Worm (Caenorhabditis elegans): ENCODE data around the gene yif-1.

Gene yif-1

ce11 chrV:10012639-10013038 lies 42.1 kb downstream of the yif-1 start:
- TF ChIP-seq pag-3 (tag; optimal IDR thresholded peaks at IDR 0.05; ENCODE audit: borderline replicate concordance, insufficient read depth): peak; percentile 41
- TF ChIP-seq elt-3 (tag; optimal IDR thresholded peaks at IDR 0.05): peak in 5 of 6 experiments; percentile 71 to 98 (median 80)
- TF ChIP-seq sup-37 (GFP tag; optimal IDR thresholded peaks at IDR 0.05): no peak
- peak in 1 of 2 experiments; percentile 33 for TF ChIP-seq lin-35 (GFP tag; optimal IDR thresholded peaks at IDR 0.05)
- peak; percentile 42 for TF ChIP-seq lin-14 (GFP tag; optimal IDR thresholded peaks at IDR 0.05)
- TF ChIP-seq ceh-90 (tag; optimal IDR thresholded peaks at IDR 0.05): no peak
- TF ChIP-seq elt-2 (tag; optimal IDR thresholded peaks at IDR 0.05): peak; percentile 42
- TF ChIP-seq blmp-1 (tag; optimal IDR thresholded peaks at IDR 0.05): peak; percentile 65
- no peak for TF ChIP-seq C04F5.9 (tag; optimal IDR thresholded peaks at IDR 0.05)

ce11 chrV:10011623-10012022 lies 43.1 kb downstream of the yif-1 start, which contains the start of gene lea-1:
Gene lea-1 (plus strand): TSS chrV:10011923.
- TF ChIP-seq ceh-82 (tag; optimal IDR thresholded peaks at IDR 0.05) (no peak), fkh-8 (tag; optimal IDR thresholded peaks at IDR 0.05) (no peak), unc-86 (tag; optimal IDR thresholded peaks at IDR 0.05) (no peak), ets-5 (GFP tag; IDR thresholded peaks at IDR 0.05) (no peak), nhr-11 (tag; optimal IDR thresholded peaks at IDR 0.05) (no peak), ztf-11 (tag; optimal IDR thresholded peaks at IDR 0.05) (no peak)

DNA sequence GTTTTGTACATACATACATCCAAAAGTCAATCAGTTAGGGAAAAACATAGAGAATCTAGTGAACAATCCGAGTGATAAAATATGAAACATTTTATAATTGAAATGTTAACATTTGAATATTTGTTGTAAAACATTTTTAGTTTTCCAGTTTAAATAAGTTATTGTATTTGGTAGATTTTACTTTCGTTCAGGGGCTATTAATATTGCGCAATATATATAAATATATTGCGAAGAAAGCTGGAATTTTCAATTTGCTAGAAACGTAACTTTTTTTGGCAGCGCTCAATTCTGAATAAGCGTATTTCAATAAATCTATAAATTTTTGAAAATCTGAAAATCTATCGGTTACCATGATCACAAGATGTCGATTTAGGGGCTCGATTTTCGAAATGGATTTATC lies 47.2 kb downstream of the yif-1 start:
- TF ChIP-seq mdl-1 (tag; optimal IDR thresholded peaks at IDR 0.05): no peak
- TF ChIP-seq ceh-90 (tag; optimal IDR thresholded peaks at IDR 0.05): no peak
- no peak for TF ChIP-seq nhr-12 (tag; optimal IDR thresholded peaks at IDR 0.05)
- no peak for TF ChIP-seq C04F5.9 (tag; optimal IDR thresholded peaks at IDR 0.05)
- no peak for TF ChIP-seq elt-2 (tag; optimal IDR thresholded peaks at IDR 0.05)
- TF ChIP-seq pax-3 (tag; optimal IDR thresholded peaks at IDR 0.05): no peak
- no peak for TF ChIP-seq zag-1 (tag; optimal IDR thresholded peaks at IDR 0.05)
- no peak for TF ChIP-seq pag-3 (tag; optimal IDR thresholded peaks at IDR 0.05; ENCODE audit: borderline replicate concordance, insufficient read depth)
- TF ChIP-seq snpc-4 (tag; optimal IDR thresholded peaks at IDR 0.05): no peak
- TF ChIP-seq unc-30 (tag; optimal IDR thresholded peaks at IDR 0.05): no peak
- no peak for TF ChIP-seq fkh-4 (tag; optimal IDR thresholded peaks at IDR 0.05; ENCODE audit: borderline replicate concordance)
- TF ChIP-seq rnt-1 (tag; optimal IDR thresholded peaks at IDR 0.05): no peak
- TF ChIP-seq hpl-2 (GFP tag; optimal IDR thresholded peaks at IDR 0.05): no peak
- TF ChIP-seq snu-23 (GFP tag; optimal IDR thresholded peaks at IDR 0.05): no peak
- no peak for TF ChIP-seq nhr-76 (tag; optimal IDR thresholded peaks at IDR 0.05)
- no peak for TF ChIP-seq ceh-88 (GFP tag; IDR thresholded peaks at IDR 0.05)
- TF ChIP-seq aha-1 (tag; optimal IDR thresholded peaks at IDR 0.05): no peak
- no peak for TF ChIP-seq lin-14 (GFP tag; optimal IDR thresholded peaks at IDR 0.05)

ce11 chrV:10006374-10006773 lies 48.3 kb downstream of the yif-1 start:
- TF ChIP-seq efl-1 (optimal IDR thresholded peaks at IDR 0.05) (no peak), efl-1 (GFP tag; optimal IDR thresholded peaks at IDR 0.05 in 1 of 2) (peak in 1 of 2 experiments; percentile 90), lin-35 (GFP tag; optimal IDR thresholded peaks at IDR 0.05) (peak in 1 of 2 experiments; percentile 8), nhr-90 (tag; optimal IDR thresholded peaks at IDR 0.05; ENCODE audit: poor library complexity) (no peak), elt-3 (tag; optimal IDR thresholded peaks at IDR 0.05) (peak in 1 of 6 experiments; percentile 27), unc-130 (tag; optimal IDR thresholded peaks at IDR 0.05) (peak; percentile 34)

DNA sequence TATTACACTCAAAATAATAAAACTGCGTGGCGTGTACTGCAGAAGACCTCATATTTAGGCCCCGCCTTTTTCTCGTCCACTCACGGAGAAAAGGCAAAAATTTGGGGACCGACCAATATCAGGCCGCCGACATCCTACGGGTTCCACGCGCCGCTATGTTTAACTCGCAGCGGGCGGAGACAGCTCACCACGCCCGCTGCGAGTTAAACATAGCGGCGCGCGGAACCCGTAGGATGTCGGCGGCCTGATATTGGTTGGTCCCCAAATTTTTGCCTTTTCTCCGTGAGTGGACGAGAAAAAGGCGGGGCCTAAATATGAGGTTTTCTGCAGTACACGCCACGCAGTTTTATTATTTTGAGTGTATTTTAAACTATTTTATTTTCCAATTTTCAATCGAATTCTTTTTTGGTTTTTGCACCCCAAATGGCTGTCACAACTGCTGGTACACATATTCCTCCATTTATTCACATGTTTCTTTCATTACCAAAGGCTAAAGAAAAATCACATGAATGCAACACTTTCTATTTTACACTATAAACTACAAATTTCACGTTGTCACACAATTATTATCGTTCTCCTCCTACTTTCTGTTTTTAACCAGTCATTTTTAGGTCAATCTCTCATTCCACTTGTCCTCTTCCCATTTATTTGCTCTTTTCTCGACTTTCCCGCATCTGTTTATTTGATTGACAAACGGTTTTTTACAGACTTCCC lies 50.5 kb downstream of the yif-1 start, which contains the start of gene uda-1:
Gene uda-1, plus strand, starts transcription at position 708 of the 714 bp plus-strand sequence.
- TF ChIP-seq lin-35 (GFP tag; optimal IDR thresholded peaks at IDR 0.05): peak in 1 of 2 experiments; percentile 21
- peak; percentile 9 for TF ChIP-seq nhr-85 (tag)
- TF ChIP-seq nhr-20 (tag; optimal IDR thresholded peaks at IDR 0.05): peak; percentile 21
- TF ChIP-seq blmp-1 (tag; optimal IDR thresholded peaks at IDR 0.05): peak; percentile 21
- TF ChIP-seq snpc-4 (tag; optimal IDR thresholded peaks at IDR 0.05): peak; percentile 67

Measured in whole organism, L1 larva.